Worm (Caenorhabditis elegans) whole organism, midembryonic: ENCODE results near the gene oac-53.

Experiments used
- T22C8.4 ChIP-seq: fragments of 200-800 bp; sonication (Bioruptor generic); IDR thresholded peaks from 2 replicates; pipeline ENCODE4 v1.3.6; 2022; ENCODE audit warnings: missing genetic modification characterization, missing compliant biosample characterization
- cog-1 ChIP-seq: sonication (generic microtip); optimal IDR thresholded peaks from 2 replicates; lab custom pipeline; 2016; ENCODE audit warnings: missing genetic modification characterization, missing compliant biosample characterization
- flt-1 ChIP-seq: fragments of 200-800 bp; sonication (Bioruptor generic); IDR thresholded peaks from 2 replicates; pipeline ENCODE4 v1.3.6; 2022; ENCODE audit warnings: missing genetic modification characterization, missing compliant biosample characterization
- med-1 ChIP-seq: sonication (generic microtip); optimal IDR thresholded peaks from 2 replicates; lab custom pipeline; 2017; ENCODE audit warnings: missing genetic modification characterization, mild to moderate bottlenecking, missing compliant biosample characterization, antibody characterized with exemption, missing genetic modification reagents; ENCODE audit not compliant: insufficient read depth
- ref-1 ChIP-seq: fragments of 200-800 bp; sonication (Bioruptor generic); conservative IDR thresholded peaks from 2 replicates; pipeline ENCODE4 v1.3.6; 2022; ENCODE audit warnings: missing genetic modification reagents, missing genetic modification characterization, missing compliant biosample characterization
- tab-1 ChIP-seq: fragments of 200-800 bp; sonication (Bioruptor generic); IDR thresholded peaks from 2 replicates; pipeline ENCODE4 v1.3.6; 2022; ENCODE audit warnings: missing genetic modification characterization, missing compliant biosample characterization

ce11 chrV:16605463-16605862, 22.3 kb downstream of the oac-53 start:
- TF ChIP-seq tab-1 (GFP tag; lab: Robert Waterston, UW) (no peak), flt-1 (no peak), T22C8.4 (GFP tag; lab: Robert Waterston, UW) (no peak), med-1 (GFP tag; lab: Kevin White, UChicago) (no peak), cog-1 (no peak), ref-1 (no peak)
